Worm (Caenorhabditis elegans): ENCODE measurements around the gene ztf-30.

- TF ChIP-seq flt-1 (GFP tag; IDR thresholded peaks at IDR 0.05) (no peak), med-1 (GFP tag; optimal IDR thresholded peaks at IDR 0.05; ENCODE audit: insufficient read depth) (no peak), cog-1 (tag; optimal IDR thresholded peaks at IDR 0.05) (no peak), ztf-29 (GFP tag; IDR thresholded peaks at IDR 0.05) (no peak), ref-1 (GFP tag; conservative IDR thresholded peaks at IDR 0.05) (no peak), T22C8.4 (GFP tag; IDR thresholded peaks at IDR 0.05) (no peak)
These were observed 20.1 kb downstream of the ztf-30 start for ce11 chrIII:8577534-8577933.
